Worm (Caenorhabditis elegans) whole organism, L3 larva: ENCODE results near the gene Y51H4A.1.

Source experiments
- R02D3.7 ChIP-seq: fragments of 150-350 bp; optimal IDR thresholded peaks from 2 replicates; lab custom pipeline; 2014; ENCODE audit warnings: missing biosample characterization, missing genetic modification characterization
- fkh-2 ChIP-seq: fragments of 150-350 bp; optimal IDR thresholded peaks from 2 replicates; lab custom pipeline; 2014; ENCODE audit warnings: missing biosample characterization, missing genetic modification reagents, missing genetic modification characterization
- jun-1 ChIP-seq: fragments of 150-350 bp; optimal IDR thresholded peaks from 2 replicates; lab custom pipeline; 2014; ENCODE audit warnings: missing biosample characterization, missing genetic modification reagents, missing genetic modification characterization
- lin-15B ChIP-seq: fragments of 150-350 bp; optimal IDR thresholded peaks from 2 replicates; lab custom pipeline; 2014; ENCODE audit warnings: missing biosample characterization, missing genetic modification characterization
- nhr-11 ChIP-seq: fragments of 150-350 bp; optimal IDR thresholded peaks from 2 replicates; lab custom pipeline; 2014; ENCODE audit warnings: missing biosample characterization, missing genetic modification characterization
- nhr-23 ChIP-seq: fragments of 150-350 bp; optimal IDR thresholded peaks from 2 replicates; lab custom pipeline; 2014; ENCODE audit warnings: missing biosample characterization, missing genetic modification reagents, missing genetic modification characterization
- nhr-237 ChIP-seq: fragments of 150-350 bp; optimal IDR thresholded peaks from 2 replicates; lab custom pipeline; 2014; ENCODE audit warnings: missing biosample characterization, missing genetic modification characterization
- nhr-77 ChIP-seq: fragments of 150-350 bp; optimal IDR thresholded peaks from 2 replicates; lab custom pipeline; 2014; ENCODE audit warnings: missing biosample characterization, missing genetic modification characterization
- pha-4 ChIP-seq: fragments of 150-350 bp; optimal IDR thresholded peaks from 2 replicates; lab custom pipeline; 2014; ENCODE audit warnings: missing biosample characterization, missing genetic modification reagents, missing genetic modification characterization
- pqm-1 ChIP-seq: fragments of 150-350 bp; optimal IDR thresholded peaks from 2 replicates; lab custom pipeline; 2017; ENCODE audit warnings: missing biosample characterization, missing genetic modification characterization, inconsistent platforms
- skn-1 ChIP-seq: fragments of 150-350 bp; optimal IDR thresholded peaks from 2 replicates; lab custom pipeline; 2014; ENCODE audit warnings: missing biosample characterization, missing genetic modification characterization
- unc-62 ChIP-seq: fragments of 150-350 bp; sonication (generic microtip); optimal IDR thresholded peaks from 4 replicates; lab custom pipeline; 2014; ENCODE audit warnings: missing biosample characterization, missing genetic modification reagents, missing genetic modification characterization

- TF ChIP-seq pha-4 (tag; lab: Kevin White, UChicago) (no peak), jun-1 (tag; lab: Kevin White, UChicago) (no peak), nhr-11 (tag; lab: Kevin White, UChicago) (no peak), nhr-23 (tag; lab: Kevin White, UChicago) (no peak), nhr-237 (tag; lab: Kevin White, UChicago) (no peak), R02D3.7 (tag; lab: Kevin White, UChicago) (no peak), skn-1 (tag; lab: Kevin White, UChicago) (no peak), fkh-2 (tag; lab: Kevin White, UChicago) (no peak), pqm-1 (no peak), nhr-77 (tag; lab: Kevin White, UChicago) (no peak), lin-15B (tag; lab: Kevin White, UChicago) (no peak), unc-62 (GFP tag; lab: Kevin White, UChicago) (no peak)
Measured at ce11 chrIV:16496491-16496890, 19.4 kb upstream of the Y51H4A.1 start.
